Worm (Caenorhabditis elegans): ENCODE results near the gene mtm-3.

DNA sequence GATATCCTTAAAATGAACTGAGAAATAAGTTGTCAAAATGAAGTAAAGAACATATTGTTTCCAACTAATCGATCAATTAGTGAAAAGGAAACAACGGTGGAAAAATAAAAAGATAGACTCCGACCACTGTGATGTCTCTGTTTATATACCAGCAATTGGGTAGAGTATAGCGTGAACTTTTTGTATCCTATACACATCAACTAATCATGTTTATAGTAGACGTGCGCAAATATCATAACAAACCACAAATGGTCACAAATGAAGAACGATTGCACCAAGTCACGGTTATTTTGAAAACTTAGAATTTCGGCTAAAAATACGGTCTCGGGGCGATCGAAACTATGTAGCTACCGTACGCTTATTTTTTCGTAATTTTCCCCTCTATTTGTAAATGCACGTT, 39.4 kb upstream of the mtm-3 start, which contains the start of gene cyp-25A3:
- TF ChIP-seq ceh-48 (tag; optimal IDR thresholded peaks at IDR 0.05) (no peak), ceh-9 (tag; optimal IDR thresholded peaks at IDR 0.05) (no peak), ceh-6 (GFP tag; optimal IDR thresholded peaks at IDR 0.05) (no peak), madf-2 (tag; optimal IDR thresholded peaks at IDR 0.05) (no peak), ahr-1 (tag; optimal IDR thresholded peaks at IDR 0.05) (no peak), fkh-10 (GFP tag; optimal IDR thresholded peaks at IDR 0.05) (no peak), ceh-2 (tag; optimal IDR thresholded peaks at IDR 0.05) (no peak)

Data from whole organism, late embryonic.